Worm (Caenorhabditis elegans): ENCODE measurements around the gene str-23.

ce11 chrV:15677222-15677621, 32.5 kb downstream of the str-23 start, which contains the start of gene nhr-52:
- TF ChIP-seq ceh-9 (tag; optimal IDR thresholded peaks at IDR 0.05) (no peak), fkh-10 (GFP tag; optimal IDR thresholded peaks at IDR 0.05) (no peak), skn-1 (tag; optimal IDR thresholded peaks at IDR 0.05) (no peak), snpc-4 (tag; optimal IDR thresholded peaks at IDR 0.05) (no peak), zag-1 (tag; optimal IDR thresholded peaks at IDR 0.05) (no peak)

All from whole organism, L3 larva.